Fruit fly (Drosophila melanogaster): ENCODE measurements around the gene CG42460.
A peak's percentile ranks its signal among the peaks of the same experiment; 100 is the strongest.

CG42460 gene

DNA sequence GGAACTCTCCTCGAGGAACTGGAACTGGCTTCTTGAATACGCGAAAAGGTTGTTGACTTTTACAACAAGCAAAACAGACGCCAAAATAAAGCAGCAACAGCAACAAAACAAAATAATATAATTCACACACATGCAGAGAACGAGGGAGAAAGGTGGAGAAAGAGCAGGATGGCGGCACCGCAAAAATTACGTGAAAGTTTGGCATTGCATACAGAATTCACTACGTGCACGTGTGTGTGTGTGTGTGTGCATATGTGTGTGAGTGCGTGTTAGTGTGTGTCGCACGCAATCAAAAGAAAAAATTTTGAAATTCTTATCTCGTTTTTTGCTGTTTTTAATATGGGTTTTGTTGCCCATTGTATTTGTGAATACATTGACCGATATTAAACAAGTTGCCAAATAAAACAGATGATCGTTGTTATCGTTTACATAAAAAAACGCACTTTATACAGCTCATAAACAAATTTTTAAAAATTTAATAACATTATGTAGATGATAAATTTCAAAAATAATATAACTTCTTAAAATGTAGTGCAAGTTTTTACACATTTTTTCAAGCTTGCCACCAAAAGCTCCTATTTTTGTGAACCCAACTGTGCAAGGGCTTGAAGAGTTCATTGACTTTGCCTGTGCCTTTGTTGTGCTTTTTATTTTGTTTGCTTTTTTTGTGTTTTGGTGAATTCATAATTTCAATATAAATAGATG, 46.9 kb downstream of the CG42460 start (continued):
- TF ChIP-seq CG6854 (GFP tag; optimal IDR thresholded peaks at IDR 0.05), result no peak
- no peak for TF ChIP-seq HmgD (GFP tag; optimal IDR thresholded peaks at IDR 0.05)
- TF ChIP-seq chm (GFP tag; IDR thresholded peaks at IDR 0.05), result no peak
- peak; percentile 2 for TF ChIP-seq Sox100B (GFP tag; optimal IDR thresholded peaks at IDR 0.05)
- peak; percentile 44 for TF ChIP-seq CG7839 (tag; optimal IDR thresholded peaks at IDR 0.05)
- TF ChIP-seq Gug (GFP tag; IDR thresholded peaks at IDR 0.05), result no peak
- peak; percentile 41 for TF ChIP-seq CG2678 (tag; optimal IDR thresholded peaks at IDR 0.05)
- no peak for TF ChIP-seq prd (optimal IDR thresholded peaks at IDR 0.05)
- no peak for TF ChIP-seq prd (GFP tag; IDR thresholded peaks at IDR 0.05)
- TF ChIP-seq CG17328 (GFP tag; IDR thresholded peaks at IDR 0.05), result no peak
- peak; percentile 25 for TF ChIP-seq CG17359 (tag; optimal IDR thresholded peaks at IDR 0.05)
- TF ChIP-seq Xrp1 (GFP tag; IDR thresholded peaks at IDR 0.05), result 0 out of 2 replicates have a peak, but pooled peaks have one; percentile 17
- TF ChIP-seq Drgx (GFP tag; IDR thresholded peaks at IDR 0.05), result 0 out of 2 replicates have a peak, but pooled peaks have one; percentile 11
- TF ChIP-seq dpn (GFP tag; optimal IDR thresholded peaks at IDR 0.05), result peak in 1 of 2 experiments; percentile 29
- TF ChIP-seq Taf1 (GFP tag; IDR thresholded peaks at IDR 0.05), result no peak
- peak; percentile 2 for TF ChIP-seq Xbp1 (GFP tag; optimal IDR thresholded peaks at IDR 0.05)
- no peak for TF ChIP-seq CG10147 (GFP tag; optimal IDR thresholded peaks at IDR 0.05)
- TF ChIP-seq Hr51 (GFP tag; optimal IDR thresholded peaks at IDR 0.05), result peak in 1 of 2 experiments; percentile 26
- TF ChIP-seq CG14050 (GFP tag; IDR thresholded peaks at IDR 0.05), result no peak
- TF ChIP-seq CG10462 (GFP tag; optimal IDR thresholded peaks at IDR 0.05), result no peak
- TF ChIP-seq tap (tag; optimal IDR thresholded peaks at IDR 0.05), result peak; percentile 4
- TF ChIP-seq Sry-β (GFP tag; optimal IDR thresholded peaks at IDR 0.05), result no peak
- no peak for TF ChIP-seq CG12769 (tag; optimal IDR thresholded peaks at IDR 0.05)
- no peak for TF ChIP-seq stc (GFP tag; IDR thresholded peaks at IDR 0.05)
- peak; percentile 11 for TF ChIP-seq CG2120 (GFP tag; optimal IDR thresholded peaks at IDR 0.05)
- TF ChIP-seq bsh (GFP tag; optimal IDR thresholded peaks at IDR 0.05), result peak in 1 of 2 experiments; percentile 44
- peak; percentile 9 for TF ChIP-seq D19A (tag; optimal IDR thresholded peaks at IDR 0.05)
- TF ChIP-seq tio (GFP tag; optimal IDR thresholded peaks at IDR 0.05), result peak; percentile 23
- no peak for TF ChIP-seq CG4360 (GFP tag; IDR thresholded peaks at IDR 0.05)
- peak; percentile 5 for TF ChIP-seq ind (GFP tag; optimal IDR thresholded peaks at IDR 0.05)
- TF ChIP-seq CG9437 (GFP tag; optimal IDR thresholded peaks at IDR 0.05), result peak; percentile 12
- TF ChIP-seq CG12744 (GFP tag; optimal IDR thresholded peaks at IDR 0.05), result no peak

DNA sequence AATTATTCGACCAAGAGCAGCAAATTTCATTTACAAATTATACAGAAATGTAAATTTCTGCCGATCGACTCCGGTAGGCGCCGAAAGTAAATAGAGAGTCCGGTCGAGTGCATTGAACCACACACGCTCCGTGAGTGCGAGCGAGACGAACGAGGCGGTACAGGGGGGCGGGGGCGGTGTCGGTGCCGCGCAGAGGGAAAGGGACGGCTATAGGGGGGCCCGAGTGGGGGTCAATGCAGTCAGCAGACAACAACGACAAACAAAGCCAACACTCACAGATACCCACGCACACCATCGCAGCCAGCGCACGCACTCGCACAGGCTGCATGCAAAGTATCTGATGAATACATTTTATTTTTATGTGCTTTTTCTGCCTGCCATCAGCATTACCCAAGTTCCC, 48.9 kb downstream of the CG42460 start:
- TF ChIP-seq Ets65A (GFP tag) (no peak), sug (tag; optimal IDR thresholded peaks at IDR 0.05) (peak; percentile 55), bbx (GFP tag; IDR thresholded peaks at IDR 0.05; ENCODE audit: partially characterized antibody) (peak; percentile 28; the same call in 1 of the 2 replicates), CG7745 (tag; optimal IDR thresholded peaks at IDR 0.05) (peak; percentile 6), CG6272 (GFP tag; IDR thresholded peaks at IDR 0.05) (0 out of 2 replicates have a peak, but pooled peaks have one; percentile 10), dmrt11E (tag; optimal IDR thresholded peaks at IDR 0.05) (no peak), CG1603 (tag; optimal IDR thresholded peaks at IDR 0.05) (no peak), CG18764 (GFP tag; optimal IDR thresholded peaks at IDR 0.05) (no peak), CG13894 (tag; optimal IDR thresholded peaks at IDR 0.05) (no peak), tgo (GFP tag; IDR thresholded peaks at IDR 0.05) (0 out of 3 replicates have a peak, but pooled peaks have one; percentile 22), rib (GFP tag; IDR thresholded peaks at IDR 0.05) (0 out of 2 replicates have a peak, but pooled peaks have one; percentile 28), gce (GFP tag; IDR thresholded peaks at IDR 0.05) (peak; percentile 43; the same call in 1 of the 3 replicates), CG11398 (GFP tag; optimal IDR thresholded peaks at IDR 0.05) (no peak), CG1832 (GFP tag; optimal IDR thresholded peaks at IDR 0.05) (peak; percentile 75), crol (GFP tag; IDR thresholded peaks at IDR 0.05) (peak; percentile 97), Side (GFP tag; optimal IDR thresholded peaks at IDR 0.05) (no peak), nom (GFP tag; optimal IDR thresholded peaks at IDR 0.05) (peak; percentile 31), org-1 (GFP tag; optimal IDR thresholded peaks at IDR 0.05) (no peak), CG17328 (GFP tag; IDR thresholded peaks at IDR 0.05) (peak; percentile 20; the same call in 1 of the 2 replicates), Deaf1 (tag; optimal IDR thresholded peaks at IDR 0.05) (peak; percentile 31)
